Fruit fly (Drosophila melanogaster) whole organism, pupa: ENCODE data around the gene trem.

Source experiments
- CG10348 ChIP-seq: fragments of 200-800 bp; sonication (Bioruptor generic); IDR thresholded peaks from 2 replicates; pipeline ENCODE4 v1.3.6; 2022; ENCODE audit warnings: missing biosample characterization, missing genetic modification characterization
- CG12605 ChIP-seq: fragments of 200-800 bp; sonication (Bioruptor generic); IDR thresholded peaks from 2 replicates; pipeline ENCODE4 v1.3.6; 2022; ENCODE audit warnings: missing biosample characterization, missing genetic modification characterization
- CG13204 ChIP-seq: fragments of 200-800 bp; sonication (Bioruptor generic); optimal IDR thresholded peaks from 2 replicates; lab custom pipeline; 2018; ENCODE audit warnings: missing biosample characterization, mild to moderate bottlenecking, missing genetic modification characterization, moderate library complexity
- CG14655 ChIP-seq: fragments of 200-800 bp; sonication (Bioruptor generic); optimal IDR thresholded peaks from 3 replicates; lab custom pipeline; 2017; ENCODE audit warnings: mild to moderate bottlenecking, missing biosample characterization, missing genetic modification reagents, missing genetic modification characterization
- CG15710 ChIP-seq: fragments of 200-800 bp; sonication (Bioruptor generic); optimal IDR thresholded peaks from 2 replicates; lab custom pipeline; 2018; ENCODE audit warnings: missing biosample characterization, mild to moderate bottlenecking, missing genetic modification characterization, moderate library complexity
- CG17806 ChIP-seq: fragments of 200-800 bp; sonication (Bioruptor generic); optimal IDR thresholded peaks from 2 replicates; lab custom pipeline; 2018; ENCODE audit warnings: missing biosample characterization, mild to moderate bottlenecking, missing genetic modification characterization, moderate library complexity
- CG32121 ChIP-seq: fragments of 200-800 bp; sonication (Bioruptor generic); IDR thresholded peaks from 2 replicates; pipeline ENCODE4 v1.3.6; 2022; ENCODE audit warnings: missing biosample characterization, missing genetic modification characterization
- CG34367 ChIP-seq: fragments of 200-800 bp; sonication (Bioruptor generic); optimal IDR thresholded peaks from 2 replicates; lab custom pipeline; 2018; ENCODE audit warnings: missing biosample characterization, mild to moderate bottlenecking, missing genetic modification characterization
- CG4496 ChIP-seq: fragments of 200-800 bp; sonication (Bioruptor generic); IDR thresholded peaks from 3 replicates; pipeline ENCODE4 v1.3.6; 2022; ENCODE audit warnings: missing biosample characterization, missing genetic modification characterization
- CG8159 ChIP-seq: fragments of 200-800 bp; sonication (Bioruptor generic); optimal IDR thresholded peaks from 3 replicates; lab custom pipeline; 2018; ENCODE audit warnings: missing biosample characterization, mild to moderate bottlenecking, missing genetic modification characterization, moderate library complexity
- CG8301 ChIP-seq: fragments of 200-800 bp; sonication (Bioruptor generic); optimal IDR thresholded peaks from 2 replicates; lab custom pipeline; 2018; ENCODE audit warnings: missing biosample characterization, mild to moderate bottlenecking, missing genetic modification characterization
- CG9948 ChIP-seq: fragments of 200-800 bp; sonication (Bioruptor generic); optimal IDR thresholded peaks from 2 replicates; lab custom pipeline; 2018; ENCODE audit warnings: missing biosample characterization, mild to moderate bottlenecking, missing genetic modification characterization, moderate library complexity
- D1 ChIP-seq: fragments of 200-800 bp; sonication (Bioruptor generic); optimal IDR thresholded peaks from 2 replicates; lab custom pipeline; 2018; ENCODE audit warnings: missing biosample characterization, mild to moderate bottlenecking, missing genetic modification characterization, moderate library complexity
- EcR ChIP-seq: fragments of 200-800 bp; sonication (Bioruptor generic); optimal IDR thresholded peaks from 3 replicates; lab custom pipeline; 2019; ENCODE audit warnings: missing biosample characterization, missing genetic modification characterization, mild to moderate bottlenecking, moderate library complexity, missing genetic modification reagents
- Ets98B ChIP-seq: fragments of 200-800 bp; sonication (Bioruptor generic); IDR thresholded peaks from 2 replicates; pipeline ENCODE4 v1.3.6; 2022; ENCODE audit warnings: missing biosample characterization, missing genetic modification characterization
- Pif1A ChIP-seq: fragments of 200-800 bp; sonication (Bioruptor generic); optimal IDR thresholded peaks from 3 replicates; lab custom pipeline; 2016; ENCODE audit warnings: missing biosample characterization, missing genetic modification characterization
- Pif1B ChIP-seq: fragments of 200-800 bp; sonication (Bioruptor generic); optimal IDR thresholded peaks from 3 replicates; lab custom pipeline; 2016; ENCODE audit warnings: missing biosample characterization, missing genetic modification characterization
- Snoo ChIP-seq: fragments of 200-800 bp; sonication (Bioruptor generic); optimal IDR thresholded peaks from 3 replicates; lab custom pipeline; 2017; ENCODE audit warnings: missing biosample characterization, mild to moderate bottlenecking, missing genetic modification characterization, inconsistent platforms
- fd96Ca ChIP-seq: fragments of 200-800 bp; sonication (Bioruptor generic); IDR thresholded peaks from 3 replicates; pipeline ENCODE4 v1.3.6; 2022; ENCODE audit warnings: missing biosample characterization, missing genetic modification characterization
- gl ChIP-seq: fragments of 200-800 bp; sonication (Bioruptor generic); optimal IDR thresholded peaks from 2 replicates; lab custom pipeline; 2018; ENCODE audit warnings: missing biosample characterization, mild to moderate bottlenecking, missing genetic modification characterization
- rn ChIP-seq: fragments of 200-800 bp; sonication (Bioruptor generic); IDR thresholded peaks from 2 replicates; pipeline ENCODE4 v1.3.6; 2022; ENCODE audit warnings: missing biosample characterization, missing genetic modification characterization

Gene trem

dm6 chr3R:19998418-19998817 is 32.7 kb downstream of the trem start:
- TF ChIP-seq CG15710 (peak; percentile 69), Ets98B (GFP tag; lab: Robert Waterston, UW) (peak; percentile 71), CG13204 (GFP tag; lab: Kevin White, UChicago) (peak; percentile 23), rn (GFP tag; lab: Robert Waterston, UW) (0 out of 2 replicates have a peak, but pooled peaks have one; percentile 30), CG8301 (peak; percentile 72), Snoo (tag; lab: Kevin White, UChicago) (peak; percentile 23), CG32121 (GFP tag; lab: Robert Waterston, UW) (peak; percentile 47; the same call in 1 of the 2 replicates), CG12605 (peak; percentile 54), CG10348 (GFP tag; lab: Robert Waterston, UW) (no peak), Pif1B (GFP tag; lab: Kevin White, UChicago) (peak; percentile 49), CG8159 (tag; lab: Kevin White, UChicago) (peak; percentile 63), CG14655 (GFP tag; lab: Kevin White, UChicago) (peak; percentile 80), CG9948 (tag; lab: Kevin White, UChicago) (peak; percentile 66), EcR (GFP tag; lab: Kevin White, UChicago) (no peak), CG17806 (tag; lab: Kevin White, UChicago) (peak; percentile 72), CG34367 (tag; lab: Kevin White, UChicago) (peak; percentile 72), D1 (no peak), fd96Ca (peak; percentile 83; the same call in 2 of the 3 replicates), gl (peak; percentile 29), CG4496 (GFP tag; lab: Robert Waterston, UW) (peak; percentile 89), Pif1A (GFP tag; lab: Kevin White, UChicago) (peak; percentile 69)

DNA sequence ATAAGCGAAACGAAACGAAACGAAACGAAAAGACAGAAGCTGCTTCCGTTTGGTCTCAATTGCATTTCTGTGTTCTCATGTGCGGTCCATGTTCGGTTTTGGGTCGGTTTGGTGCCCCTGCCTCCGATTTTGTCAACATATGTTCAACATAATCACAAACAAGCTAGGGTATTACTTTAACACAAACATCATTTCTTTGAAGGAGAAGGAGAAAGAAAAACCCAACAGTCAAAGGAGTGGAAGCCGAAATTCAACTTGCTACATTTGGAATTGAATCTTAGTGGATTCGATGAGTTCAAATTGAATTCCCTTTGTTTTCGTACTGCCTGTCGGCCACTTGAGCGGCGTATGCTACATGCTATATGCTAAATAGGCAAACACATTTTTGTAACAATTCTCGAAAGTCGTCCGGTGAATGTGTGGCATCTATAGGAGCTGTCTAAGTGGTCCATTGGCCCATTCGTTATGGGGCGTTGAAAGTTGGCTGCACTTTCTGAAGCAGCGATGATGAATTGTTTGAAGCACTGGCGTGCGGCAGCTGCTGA is 33.5 kb downstream of the trem start:
- TF ChIP-seq rn (GFP tag; lab: Robert Waterston, UW) (no peak), Pif1A (GFP tag; lab: Kevin White, UChicago) (no peak), CG15710 (no peak), EcR (GFP tag; lab: Kevin White, UChicago) (no peak), CG8159 (tag; lab: Kevin White, UChicago) (no peak), CG8301 (no peak), Snoo (tag; lab: Kevin White, UChicago) (no peak), CG14655 (GFP tag; lab: Kevin White, UChicago) (no peak), Pif1B (GFP tag; lab: Kevin White, UChicago) (no peak), CG9948 (tag; lab: Kevin White, UChicago) (no peak), Ets98B (GFP tag; lab: Robert Waterston, UW) (no peak), CG32121 (GFP tag; lab: Robert Waterston, UW) (no peak), CG17806 (tag; lab: Kevin White, UChicago) (no peak), fd96Ca (no peak)

DNA sequence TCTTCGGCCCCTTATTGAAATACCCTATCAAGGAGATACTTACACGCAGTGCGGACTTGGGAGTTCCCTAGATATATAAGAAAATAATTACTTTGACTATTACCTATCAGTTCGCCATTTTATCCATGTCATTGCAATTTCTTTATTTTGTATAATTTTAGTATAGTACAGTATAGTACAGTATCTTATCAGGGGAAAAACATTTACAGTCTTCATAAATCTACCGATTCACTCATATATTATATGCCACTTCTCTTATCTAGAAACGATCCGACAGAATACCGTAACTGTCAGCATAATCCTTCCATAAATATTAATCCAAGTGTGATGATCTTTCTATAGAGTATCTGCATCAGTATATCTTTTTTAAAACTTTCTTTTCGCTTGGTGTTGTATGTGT is 34.7 kb downstream of the trem start:
- TF ChIP-seq Pif1A (GFP tag; lab: Kevin White, UChicago) (peak; percentile 33), fd96Ca (no peak), CG12605 (no peak), CG10348 (GFP tag; lab: Robert Waterston, UW) (no peak), Snoo (tag; lab: Kevin White, UChicago) (no peak), Ets98B (GFP tag; lab: Robert Waterston, UW) (no peak), CG8159 (tag; lab: Kevin White, UChicago) (peak; percentile 9), CG32121 (GFP tag; lab: Robert Waterston, UW) (peak; percentile 36; the same call in 1 of the 2 replicates), Pif1B (GFP tag; lab: Kevin White, UChicago) (no peak), CG4496 (GFP tag; lab: Robert Waterston, UW) (peak; percentile 30; the same call in 1 of the 3 replicates), EcR (GFP tag; lab: Kevin White, UChicago) (no peak), CG8301 (peak; percentile 60), CG14655 (GFP tag; lab: Kevin White, UChicago) (peak; percentile 69)

DNA sequence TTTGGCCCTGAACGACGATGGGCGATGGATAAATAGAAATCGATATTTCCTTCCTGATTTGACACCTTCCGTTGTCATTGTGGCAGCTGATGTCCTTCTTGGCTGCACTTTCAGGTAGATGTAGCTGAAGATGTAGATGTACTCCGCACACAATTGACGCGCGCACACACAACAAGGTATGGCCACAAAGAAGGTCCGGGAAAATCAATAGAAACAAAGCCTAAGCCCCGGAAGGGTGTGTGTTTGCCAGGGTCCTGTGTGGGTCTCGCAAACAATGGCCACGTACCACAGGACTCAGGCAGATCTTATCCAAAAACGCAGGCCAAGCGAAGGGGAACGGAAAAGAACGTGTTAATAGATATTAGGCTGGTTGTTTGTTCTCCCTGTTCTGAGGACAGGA is 35.7 kb downstream of the trem start:
- TF ChIP-seq CG34367 (tag; lab: Kevin White, UChicago) (no peak), CG10348 (GFP tag; lab: Robert Waterston, UW) (no peak), D1 (no peak), fd96Ca (no peak), CG4496 (GFP tag; lab: Robert Waterston, UW) (no peak), CG14655 (GFP tag; lab: Kevin White, UChicago) (no peak), CG13204 (GFP tag; lab: Kevin White, UChicago) (no peak)

DNA sequence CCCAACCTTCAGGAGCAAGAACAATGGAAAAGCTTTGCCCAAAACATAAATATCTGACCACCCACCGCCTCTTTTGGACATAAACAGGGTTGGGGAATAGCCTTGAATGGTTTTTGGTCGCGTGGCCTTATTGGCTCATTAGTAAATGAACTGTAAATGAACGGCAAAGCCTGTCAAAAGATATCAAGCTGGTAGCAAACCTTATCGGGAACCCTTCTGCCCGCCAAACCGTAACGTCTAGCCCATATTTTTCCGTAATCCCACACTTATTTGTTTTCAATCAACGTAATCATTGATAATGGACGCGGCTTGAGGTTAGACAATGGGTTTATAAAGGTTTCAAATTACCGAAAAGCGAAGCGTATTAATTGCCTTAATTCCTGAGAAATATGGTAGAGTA is 45.7 kb downstream of the trem start:
- TF ChIP-seq fd96Ca: no peak
- TF ChIP-seq CG32121 (GFP tag; lab: Robert Waterston, UW): no peak
- TF ChIP-seq CG4496 (GFP tag; lab: Robert Waterston, UW): no peak
- TF ChIP-seq Pif1A (GFP tag; lab: Kevin White, UChicago): no peak
- no peak for TF ChIP-seq CG12605
- TF ChIP-seq CG9948 (tag; lab: Kevin White, UChicago): no peak
- no peak for TF ChIP-seq CG14655 (GFP tag; lab: Kevin White, UChicago)
- no peak for TF ChIP-seq CG13204 (GFP tag; lab: Kevin White, UChicago)
- TF ChIP-seq rn (GFP tag; lab: Robert Waterston, UW): no peak
- TF ChIP-seq CG17806 (tag; lab: Kevin White, UChicago): no peak
- no peak for TF ChIP-seq CG34367 (tag; lab: Kevin White, UChicago)
